Worm (Caenorhabditis elegans) whole organism, L4/young adult: ENCODE results near the gene F44G4.3.

ENCODE experiments used
- W03F9.2 ChIP-seq: fragments of 150-350 bp; optimal IDR thresholded peaks from 2 replicates; lab custom pipeline; 2014; ENCODE audit warnings: missing biosample characterization, missing genetic modification characterization
- dao-5 ChIP-seq: sonication (generic microtip); optimal IDR thresholded peaks from 2 replicates; lab custom pipeline; 2016; ENCODE audit warnings: missing genotype, missing genetic modification characterization, moderate library complexity, missing compliant biosample characterization
- him-1 ChIP-seq: sonication (generic microtip); optimal IDR thresholded peaks from 2 replicates; lab custom pipeline; 2016; ENCODE audit warnings: missing genotype, missing genetic modification reagents, missing genetic modification characterization, missing compliant biosample characterization

DNA sequence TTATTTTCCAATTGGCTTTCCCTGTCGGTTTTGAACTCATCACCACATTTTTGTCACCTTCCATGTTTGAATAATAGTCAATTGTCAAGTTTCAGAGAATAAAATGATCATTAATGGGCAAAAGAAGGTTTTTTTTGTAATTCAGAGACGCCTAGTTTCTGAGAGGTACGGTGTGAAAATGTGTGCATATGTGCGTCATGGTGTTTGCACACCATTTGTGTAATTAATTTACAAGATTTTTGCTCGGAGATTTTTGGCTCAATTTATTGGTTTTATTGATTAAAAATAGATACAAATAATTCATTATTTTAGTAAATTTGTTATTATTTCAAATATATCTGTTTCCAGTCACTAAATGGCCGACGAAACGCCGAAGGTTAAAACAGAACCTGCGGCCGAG, at the start of gene F44G4.3, which contains the start of gene tdp-1:
- TF ChIP-seq him-1: no peak
- no peak for TF ChIP-seq W03F9.2 (tag; lab: Kevin White, UChicago)
- no peak for TF ChIP-seq dao-5 (tag; lab: Kevin White, UChicago)
